Fruit fly (Drosophila melanogaster) whole organism, embryonic: Measurements from ENCODE around the gene Naa80.

Experiments used
- Bgb ChIP-seq: fragments of 200-800 bp; sonication (Bioruptor generic); IDR thresholded peaks from 2 replicates; pipeline ENCODE4 v1.3.6; 2022; ENCODE audit warnings: missing biosample characterization, missing genetic modification characterization; ENCODE audit not compliant: partially characterized antibody
- CG10543 ChIP-seq: fragments of 200-800 bp; sonication (Bioruptor generic); optimal IDR thresholded peaks from 3 replicates; lab custom pipeline; 2017; ENCODE audit warnings: missing biosample characterization, mild to moderate bottlenecking, missing genetic modification characterization, moderate library complexity
- sqz ChIP-seq: fragments of 200-800 bp; sonication (Bioruptor generic); optimal IDR thresholded peaks from 3 replicates; lab custom pipeline; 2018; ENCODE audit warnings: missing biosample characterization, mild to moderate bottlenecking, missing genetic modification characterization
- zf30C ChIP-seq: fragments of 200-800 bp; sonication (Bioruptor generic); optimal IDR thresholded peaks from 3 replicates; lab custom pipeline; 2018; ENCODE audit warnings: missing biosample characterization, mild to moderate bottlenecking, missing genetic modification characterization

DNA sequence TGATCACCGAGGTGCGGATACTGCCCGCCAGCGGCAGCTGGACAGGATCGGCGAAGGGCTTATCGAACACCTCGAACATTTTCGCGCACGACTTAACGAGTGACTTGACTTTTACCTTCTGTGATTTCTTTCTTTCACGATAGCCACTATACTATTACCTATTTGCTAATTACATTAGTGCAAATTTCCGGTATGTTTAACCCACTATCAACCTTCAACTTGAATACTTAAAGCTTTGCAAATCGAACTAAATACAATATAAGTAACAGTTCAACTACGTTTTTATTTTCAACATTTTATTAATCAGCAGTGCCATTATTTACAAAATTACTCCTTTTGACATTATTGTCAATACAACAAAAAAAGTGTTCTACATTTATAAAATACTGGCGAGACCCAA lies 49.2 kb downstream of the Naa80 start, which contains the start of gene CG16904:
- TF ChIP-seq CG10543 (GFP tag; lab: Kevin White, UChicago), result no peak
- TF ChIP-seq zf30C (GFP tag; lab: Kevin White, UChicago), result no peak
- no peak for TF ChIP-seq Bgb (GFP tag; lab: Robert Waterston, UW)
- TF ChIP-seq sqz (GFP tag; lab: Kevin White, UChicago), result no peak
